Fruit fly (Drosophila melanogaster) Kc167 (cell line): ENCODE results near the gene CG12171.

ENCODE experiments used
- Myc ChIP-seq: fragments of >200 bp; optimal IDR thresholded peaks from 2 replicates; lab custom pipeline; 2017; ENCODE audit warnings: missing external identifiers
- h ChIP-seq: fragments of >200 bp; optimal IDR thresholded peaks from 3 replicates; lab custom pipeline; 2018; ENCODE audit warnings: missing external identifiers
- insv ChIP-seq: fragments of >200 bp; optimal IDR thresholded peaks from 3 replicates; lab custom pipeline; 2018; ENCODE audit warnings: missing external identifiers
- psq ChIP-seq: fragments of >200 bp; optimal IDR thresholded peaks from 2 replicates; lab custom pipeline; 2017; ENCODE audit warnings: missing external identifiers
- ttk ChIP-seq: sonication (Bioruptor generic); optimal IDR thresholded peaks from 2 replicates; lab custom pipeline; 2017; ENCODE audit warnings: missing external identifiers

- TF ChIP-seq Myc (lab: Kevin White, UChicago) (no peak), psq (no peak), h (lab: Kevin White, UChicago) (no peak), insv (lab: Kevin White, UChicago) (no peak), ttk (lab: Kevin White, UChicago) (no peak)
Measured at dm6 chr3R:5599521-5600360, 33.7 kb upstream of the CG12171 start.
